Worm (Caenorhabditis elegans) whole organism, L4 larva: ENCODE measurements around the gene F44E5.5.
A peak's percentile ranks its signal among the peaks of the same experiment; 100 is the strongest.

Source experiments
- F10B5.3 ChIP-seq: sonication (generic microtip); optimal IDR thresholded peaks from 2 replicates; lab custom pipeline; 2016; ENCODE audit warnings: mild to moderate bottlenecking, missing genetic modification characterization, missing compliant biosample characterization
- T20F7.1 ChIP-seq: fragments of 200-800 bp; sonication (Bioruptor generic); optimal IDR thresholded peaks from 2 replicates; lab custom pipeline; 2018; ENCODE audit warnings: mild to moderate bottlenecking, missing genetic modification characterization, missing compliant biosample characterization
- Y5F2A.4 ChIP-seq: fragments of 200-800 bp; sonication (Bioruptor generic); optimal IDR thresholded peaks from 2 replicates; lab custom pipeline; 2018; ENCODE audit warnings: mild to moderate bottlenecking, missing genetic modification characterization, missing compliant biosample characterization
- ZK337.2 ChIP-seq: fragments of 200-800 bp; sonication (Bioruptor generic); IDR thresholded peaks from 2 replicates; pipeline ENCODE4 v1.3.6; 2022; ENCODE audit warnings: missing genetic modification reagents, missing genetic modification characterization, missing compliant biosample characterization
- aly-2 ChIP-seq: sonication (generic microtip); optimal IDR thresholded peaks from 2 replicates; lab custom pipeline; 2018; ENCODE audit warnings: missing biosample characterization, missing genetic modification characterization
- ama-1 ChIP-seq: fragments of 150-350 bp; optimal IDR thresholded peaks from 2 replicates; lab custom pipeline; 2014; ENCODE audit warnings: inconsistent platforms, mixed read lengths
- ceh-28 ChIP-seq: fragments of 150-350 bp; optimal IDR thresholded peaks from 2 replicates; lab custom pipeline; 2014; ENCODE audit warnings: missing biosample characterization, missing genetic modification reagents, missing genetic modification characterization
- ceh-82 ChIP-seq: sonication (generic microtip); optimal IDR thresholded peaks from 2 replicates; lab custom pipeline; 2017; ENCODE audit warnings: missing biosample characterization, missing genetic modification characterization
- ctbp-1 ChIP-seq: fragments of 200-800 bp; sonication (Bioruptor generic); IDR thresholded peaks from 2 replicates; pipeline ENCODE4 v1.3.6; 2022; ENCODE audit warnings: missing genetic modification reagents, missing genetic modification characterization, missing compliant biosample characterization
- daf-16 ChIP-seq, 3 experiments: sonication (generic microtip); optimal IDR thresholded peaks; 2 replicates each; lab custom pipeline; 2016 to 2017; ENCODE audit warnings: missing genetic modification characterization in 3 of 3, missing genetic modification reagents in 3 of 3, mild to moderate bottlenecking in 2 of 3, missing compliant biosample characterization in 2 of 3, missing biosample characterization in 1 of 3, moderate library complexity in 1 of 3
- dmd-8 ChIP-seq: fragments of 200-800 bp; sonication (Bioruptor generic); IDR thresholded peaks from 2 replicates; pipeline ENCODE4 v1.3.6; 2022; ENCODE audit warnings: missing genetic modification characterization, missing compliant biosample characterization
- dmd-9 ChIP-seq: fragments of 200-800 bp; sonication (Bioruptor generic); IDR thresholded peaks from 2 replicates; pipeline ENCODE4 v1.3.6; 2022; ENCODE audit warnings: missing genetic modification reagents, missing genetic modification characterization, missing compliant biosample characterization
- duxl-1 ChIP-seq: sonication (generic microtip); optimal IDR thresholded peaks from 2 replicates; lab custom pipeline; 2016; ENCODE audit warnings: mild to moderate bottlenecking, missing genetic modification characterization, moderate library complexity, missing compliant biosample characterization; ENCODE audit not compliant: poor library complexity
- dve-1 ChIP-seq: sonication (generic microtip); optimal IDR thresholded peaks from 2 replicates; lab custom pipeline; 2017; ENCODE audit warnings: antibody characterized with exemption, mild to moderate bottlenecking, missing genetic modification characterization, missing compliant biosample characterization; ENCODE audit not compliant: insufficient read depth
- egl-27 ChIP-seq: sonication (generic microtip); optimal IDR thresholded peaks from 3 replicates; lab custom pipeline; 2017; ENCODE audit warnings: missing biosample characterization, missing genetic modification reagents, missing genetic modification characterization
- egl-43 ChIP-seq: fragments of 200-800 bp; sonication (Bioruptor generic); IDR thresholded peaks from 2 replicates; pipeline ENCODE4 v1.3.6; 2022; ENCODE audit warnings: missing genetic modification reagents, missing genetic modification characterization, missing compliant biosample characterization
- fkh-10 ChIP-seq: fragments of 150-350 bp; optimal IDR thresholded peaks from 2 replicates; lab custom pipeline; 2014; ENCODE audit warnings: missing biosample characterization, missing genetic modification reagents, missing genetic modification characterization
- hlh-11 ChIP-seq: fragments of 200-800 bp; sonication (Bioruptor generic); optimal IDR thresholded peaks from 2 replicates; lab custom pipeline; 2018; ENCODE audit warnings: mild to moderate bottlenecking, missing genetic modification characterization, missing compliant biosample characterization
- hlh-30 ChIP-seq: sonication (generic microtip); optimal IDR thresholded peaks from 2 replicates; lab custom pipeline; 2017; ENCODE audit warnings: antibody characterized with exemption, mild to moderate bottlenecking, missing genetic modification characterization, missing compliant biosample characterization; ENCODE audit not compliant: insufficient read depth
- hmg-1.1 ChIP-seq: fragments of 200-800 bp; sonication (Bioruptor generic); IDR thresholded peaks from 2 replicates; pipeline ENCODE4 v1.3.6; 2022; ENCODE audit warnings: missing genetic modification reagents, missing genetic modification characterization, missing compliant biosample characterization
- lin-1 ChIP-seq: fragments of 200-800 bp; sonication (Bioruptor generic); IDR thresholded peaks from 2 replicates; pipeline ENCODE4 v1.3.6; 2022; ENCODE audit warnings: missing genetic modification reagents, missing genetic modification characterization, missing compliant biosample characterization
- lir-3 ChIP-seq: sonication (generic microtip); optimal IDR thresholded peaks from 2 replicates; lab custom pipeline; 2016; ENCODE audit warnings: mild to moderate bottlenecking, missing genetic modification characterization, missing compliant biosample characterization
- madf-5 ChIP-seq, 2 experiments: fragments of 200-800 bp; sonication (Bioruptor generic); IDR thresholded peaks; 2 replicates each; pipeline ENCODE4 v1.3.6; 2022; ENCODE audit warnings: missing compliant biosample characterization in 2 of 2, missing genetic modification characterization in 2 of 2
- madf-9 ChIP-seq: fragments of 200-800 bp; sonication (Bioruptor generic); conservative IDR thresholded peaks from 2 replicates; pipeline ENCODE4 v1.3.6; 2022; ENCODE audit warnings: missing genetic modification reagents, missing genetic modification characterization, missing compliant biosample characterization
- mdt-29 ChIP-seq: fragments of 200-800 bp; sonication (Bioruptor generic); IDR thresholded peaks from 2 replicates; pipeline ENCODE4 v1.3.6; 2022; ENCODE audit warnings: missing genetic modification reagents, missing genetic modification characterization, missing compliant biosample characterization
- mep-1 ChIP-seq: fragments of 150-350 bp; sonication (generic microtip); optimal IDR thresholded peaks from 3 replicates; lab custom pipeline; 2014; ENCODE audit warnings: missing biosample characterization, missing genetic modification characterization
- mxl-3 ChIP-seq: fragments of 200-800 bp; sonication (Bioruptor generic); optimal IDR thresholded peaks from 2 replicates; lab custom pipeline; 2018; ENCODE audit warnings: mild to moderate bottlenecking, missing genetic modification characterization, missing compliant biosample characterization
- nhr-25 ChIP-seq: sonication (generic microtip); optimal IDR thresholded peaks from 2 replicates; lab custom pipeline; 2017; ENCODE audit warnings: missing genetic modification characterization, mild to moderate bottlenecking, missing compliant biosample characterization, antibody characterized with exemption, moderate library complexity, borderline replicate concordance; ENCODE audit not compliant: insufficient read depth
- nhr-28 ChIP-seq: fragments of 150-350 bp; optimal IDR thresholded peaks from 2 replicates; lab custom pipeline; 2014; ENCODE audit warnings: missing biosample characterization, missing genetic modification characterization
- nhr-48 ChIP-seq: sonication (generic microtip); optimal IDR thresholded peaks from 2 replicates; lab custom pipeline; 2016; ENCODE audit warnings: mild to moderate bottlenecking, missing genetic modification characterization, missing compliant biosample characterization
- pha-4 ChIP-seq, 2 experiments: fragments of 150-350 bp in 1 of 2; fragments of 200-800 bp in 1 of 2; sonication (Bioruptor generic) in 1 of 2; IDR thresholded peaks in 1 of 2; optimal IDR thresholded peaks in 1 of 2; 2 replicates each; pipeline versions ENCODE4 v1.3.6 to Lab custom; 2014 to 2022; ENCODE audit warnings: missing genetic modification characterization in 2 of 2, missing genetic modification reagents in 2 of 2, missing biosample characterization in 1 of 2, missing compliant biosample characterization in 1 of 2
- pqm-1 ChIP-seq: sonication (generic microtip); optimal IDR thresholded peaks from 2 replicates; lab custom pipeline; 2017; ENCODE audit warnings: missing biosample characterization, missing genetic modification characterization
- saeg-2 ChIP-seq: fragments of 200-800 bp; sonication (Bioruptor generic); IDR thresholded peaks from 2 replicates; pipeline ENCODE4 v1.3.6; 2022; ENCODE audit warnings: missing genetic modification reagents, missing genetic modification characterization, missing compliant biosample characterization
- sdz-12 ChIP-seq: fragments of 200-800 bp; sonication (Bioruptor generic); optimal IDR thresholded peaks from 2 replicates; lab custom pipeline; 2018; ENCODE audit warnings: mild to moderate bottlenecking, missing genetic modification characterization, missing compliant biosample characterization
- set-16 ChIP-seq: fragments of 200-800 bp; sonication (Bioruptor generic); IDR thresholded peaks from 2 replicates; pipeline ENCODE4 v1.3.6; 2022; ENCODE audit warnings: missing genetic modification reagents, missing genetic modification characterization, missing compliant biosample characterization
- spr-3 ChIP-seq: fragments of 200-800 bp; sonication (Bioruptor generic); optimal IDR thresholded peaks from 2 replicates; lab custom pipeline; 2018; ENCODE audit warnings: mild to moderate bottlenecking, missing genetic modification characterization, missing compliant biosample characterization
- tag-97 ChIP-seq: fragments of 200-800 bp; sonication (Bioruptor generic); IDR thresholded peaks from 2 replicates; pipeline ENCODE4 v1.3.6; 2022; ENCODE audit warnings: missing genetic modification characterization, missing compliant biosample characterization
- unc-39 ChIP-seq: sonication (generic microtip); optimal IDR thresholded peaks from 2 replicates; lab custom pipeline; 2017; ENCODE audit warnings: missing biosample characterization, missing genetic modification characterization
- zag-1 ChIP-seq: fragments of 150-350 bp; optimal IDR thresholded peaks from 2 replicates; lab custom pipeline; 2014; ENCODE audit warnings: missing biosample characterization, missing genetic modification characterization

The F44E5.5 gene

ce11 chrII:11761806-11762512, 2.5 kb downstream of the F44E5.5 start (continued):
- TF ChIP-seq pha-4 (GFP tag; IDR thresholded peaks at IDR 0.05; lab: Robert Waterston, UW), result peak; percentile 76; the same call in 1 of the 2 replicates
- TF ChIP-seq pha-4 (tag; optimal IDR thresholded peaks at IDR 0.05; lab: Kevin White, UChicago), result peak; percentile 35
- TF ChIP-seq spr-3 (GFP tag; lab: Kevin White, UChicago), result no peak
- TF ChIP-seq daf-16 (GFP tag; optimal IDR thresholded peaks at IDR 0.05; lab: Kevin White, UChicago), result no peak
- peak; percentile 38 for TF ChIP-seq daf-16 (tag; optimal IDR thresholded peaks at IDR 0.05; lab: Kevin White, UChicago)
- TF ChIP-seq ZK337.2 (GFP tag; lab: Robert Waterston, UW), result no peak
- TF ChIP-seq ctbp-1 (GFP tag; lab: Robert Waterston, UW), result peak; percentile 94
- TF ChIP-seq nhr-48, result no peak
- TF ChIP-seq ama-1 (lab: Kevin White, UChicago), result peak; percentile 49
- TF ChIP-seq madf-9, result no peak; the same call in 1 of the 2 replicates
- 0 out of 2 replicates have a peak, but pooled peaks have one; percentile 25 for TF ChIP-seq saeg-2
- TF ChIP-seq pqm-1, result no peak
- TF ChIP-seq hlh-11 (tag; lab: Kevin White, UChicago), result peak; percentile 39
- TF ChIP-seq dve-1 (tag; lab: Kevin White, UChicago), result peak; percentile 61
- TF ChIP-seq mep-1, result peak; percentile 90
- TF ChIP-seq T20F7.1, result peak; percentile 70
- no peak for TF ChIP-seq aly-2
- TF ChIP-seq duxl-1, result no peak
- TF ChIP-seq madf-5 (GFP tag; IDR thresholded peaks at IDR 0.05; lab: Robert Waterston, UW), result no peak
- no peak for TF ChIP-seq ceh-28
- no peak for TF ChIP-seq mxl-3 (GFP tag; lab: Kevin White, UChicago)
- 0 out of 2 replicates have a peak, but pooled peaks have one; percentile 24 for TF ChIP-seq dmd-9 (GFP tag; lab: Robert Waterston, UW)
- no peak for TF ChIP-seq sdz-12 (GFP tag; lab: Kevin White, UChicago)
- no peak for TF ChIP-seq ceh-82 (tag; lab: Kevin White, UChicago)
- TF ChIP-seq unc-39 (tag; lab: Kevin White, UChicago), result no peak
- no peak for TF ChIP-seq Y5F2A.4 (GFP tag; lab: Kevin White, UChicago)
- no peak for TF ChIP-seq F10B5.3 (tag; lab: Kevin White, UChicago)
- no peak for TF ChIP-seq zag-1
- no peak for TF ChIP-seq egl-27 (tag; lab: Kevin White, UChicago)
- TF ChIP-seq lir-3 (tag; lab: Kevin White, UChicago), result no peak
- TF ChIP-seq hmg-1.1 (GFP tag; lab: Robert Waterston, UW), result peak; percentile 73
- no peak for TF ChIP-seq hlh-30 (tag; lab: Kevin White, UChicago)

ce11 chrII:11765506-11766152, 6.2 kb downstream of the F44E5.5 start:
- TF ChIP-seq egl-43 (GFP tag; lab: Robert Waterston, UW), result no peak
- no peak for TF ChIP-seq nhr-28
- TF ChIP-seq nhr-25 (tag; lab: Kevin White, UChicago), result no peak
- no peak for TF ChIP-seq fkh-10
- no peak for TF ChIP-seq aly-2
- peak; percentile 97 for TF ChIP-seq set-16 (GFP tag; lab: Robert Waterston, UW)
- no peak for TF ChIP-seq madf-5 (GFP tag; IDR thresholded peaks at IDR 0.05; lab: Robert Waterston, UW)
- TF ChIP-seq mdt-29, result no peak
- TF ChIP-seq sdz-12 (GFP tag; lab: Kevin White, UChicago), result no peak
- TF ChIP-seq tag-97 (GFP tag; lab: Robert Waterston, UW), result no peak
- TF ChIP-seq dmd-8 (GFP tag; lab: Robert Waterston, UW), result no peak
- TF ChIP-seq pha-4 (GFP tag; IDR thresholded peaks at IDR 0.05; lab: Robert Waterston, UW), result peak; percentile 98; the same call in 1 of the 2 replicates
- TF ChIP-seq pha-4 (tag; optimal IDR thresholded peaks at IDR 0.05; lab: Kevin White, UChicago), result no peak
- no peak for TF ChIP-seq lin-1
